Fruit fly (Drosophila melanogaster): ENCODE data around the gene Bdbt.

Bdbt gene

DNA sequence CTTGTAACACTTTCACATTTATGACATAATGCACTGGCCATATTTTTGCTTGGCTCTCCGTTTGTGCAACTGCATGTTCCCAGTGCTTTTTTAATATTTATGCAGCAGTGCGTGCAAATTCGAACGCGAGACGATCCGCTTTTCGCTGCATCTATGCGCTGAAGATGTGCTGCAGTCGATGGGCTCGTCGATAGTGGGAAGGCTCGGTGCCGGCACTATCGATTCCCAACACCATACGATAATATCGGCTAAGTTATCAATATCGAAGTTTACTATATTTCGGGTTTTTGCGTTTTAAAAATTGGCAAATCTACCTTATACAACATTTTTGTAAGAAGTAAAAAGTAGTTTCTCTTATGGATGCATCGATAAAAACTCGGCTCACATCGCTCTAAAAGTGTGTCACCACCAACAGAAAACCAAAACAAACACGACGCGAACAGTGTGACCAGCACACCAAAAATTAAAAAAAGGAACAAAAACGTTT lies 21.0 kb downstream of the Bdbt start, which contains the start of gene RhoGAP93B (continued):
- TF ChIP-seq CG4424 (GFP tag; optimal IDR thresholded peaks at IDR 0.05) = peak; percentile 78
- TF ChIP-seq CG13775 (GFP tag; optimal IDR thresholded peaks at IDR 0.05) = peak; percentile 90
- TF ChIP-seq CG30431 (GFP tag; optimal IDR thresholded peaks at IDR 0.05) = peak; percentile 39
- TF ChIP-seq gcm (GFP tag; optimal IDR thresholded peaks at IDR 0.05) = peak; percentile 60
- peak; percentile 99 for TF ChIP-seq unc-4 (GFP tag; IDR thresholded peaks at IDR 0.05; ENCODE audit: partially characterized antibody)
- no peak for TF ChIP-seq Deaf1 (tag; optimal IDR thresholded peaks at IDR 0.05)
- peak; percentile 95 for TF ChIP-seq HLH54F (GFP tag; optimal IDR thresholded peaks at IDR 0.05)
- peak; percentile 89 for TF ChIP-seq ttk (GFP tag; IDR thresholded peaks at IDR 0.05)
- peak; percentile 94 for TF ChIP-seq CG11456 (GFP tag; IDR thresholded peaks at IDR 0.05)
- TF ChIP-seq Sox100B (GFP tag; optimal IDR thresholded peaks at IDR 0.05) = no peak
- TF ChIP-seq CG8089 (GFP tag; optimal IDR thresholded peaks at IDR 0.05) = peak; percentile 69
- peak; percentile 94 for TF ChIP-seq CG4404 (GFP tag; IDR thresholded peaks at IDR 0.05)
- peak; percentile 61 for TF ChIP-seq wdn (GFP tag; IDR thresholded peaks at IDR 0.05)
- TF ChIP-seq twi (tag; optimal IDR thresholded peaks at IDR 0.05) = peak; percentile 54
- peak; percentile 76 for TF ChIP-seq Hsf (GFP tag; optimal IDR thresholded peaks at IDR 0.05)
- TF ChIP-seq Mes4 (GFP tag; optimal IDR thresholded peaks at IDR 0.05) = peak; percentile 81
- TF ChIP-seq CG15601 (tag; optimal IDR thresholded peaks at IDR 0.05) = peak; percentile 78
- TF ChIP-seq dmrt11E (tag; optimal IDR thresholded peaks at IDR 0.05) = peak; percentile 73
- TF ChIP-seq vfl (GFP tag; optimal IDR thresholded peaks at IDR 0.05) = no peak
- no peak for TF ChIP-seq CG2678 (tag; optimal IDR thresholded peaks at IDR 0.05)
- peak; percentile 84 for TF ChIP-seq Xbp1 (GFP tag; optimal IDR thresholded peaks at IDR 0.05)
- TF ChIP-seq grau (tag; optimal IDR thresholded peaks at IDR 0.05) = peak; percentile 78
- TF ChIP-seq mld (GFP tag; IDR thresholded peaks at IDR 0.05; ENCODE audit: partially characterized antibody) = peak; percentile 100
- TF ChIP-seq CG8359 (GFP tag; optimal IDR thresholded peaks at IDR 0.05; ENCODE audit: borderline replicate concordance) = no peak
- peak; percentile 74 for TF ChIP-seq crc (GFP tag; optimal IDR thresholded peaks at IDR 0.05)
- TF ChIP-seq knrl (GFP tag; IDR thresholded peaks at IDR 0.05; ENCODE audit: partially characterized antibody) = peak; percentile 100
- peak; percentile 35 for TF ChIP-seq CG6765 (GFP tag; optimal IDR thresholded peaks at IDR 0.05)
- TF ChIP-seq prd (optimal IDR thresholded peaks at IDR 0.05) = no peak
- TF ChIP-seq prd (GFP tag; IDR thresholded peaks at IDR 0.05) = peak; percentile 96
- TF ChIP-seq Elba2 (GFP tag; optimal IDR thresholded peaks at IDR 0.05) = peak; percentile 55
- peak; percentile 100 for TF ChIP-seq hb (GFP tag; IDR thresholded peaks at IDR 0.05; ENCODE audit: partially characterized antibody)
- TF ChIP-seq CG11696 (GFP tag; IDR thresholded peaks at IDR 0.05) = peak; percentile 44; the same call in 1 of the 2 replicates
- TF ChIP-seq Asciz (GFP tag; optimal IDR thresholded peaks at IDR 0.05) = no peak
- peak; percentile 85 for TF ChIP-seq Mrtf (GFP tag; IDR thresholded peaks at IDR 0.05)
- peak; percentile 69 for TF ChIP-seq CG33557 (GFP tag; optimal IDR thresholded peaks at IDR 0.05)
- peak; percentile 77 for TF ChIP-seq psq (GFP tag; optimal IDR thresholded peaks at IDR 0.05)
- no peak for TF ChIP-seq CG31388 (GFP tag; optimal IDR thresholded peaks at IDR 0.05)
- TF ChIP-seq Antp (GFP tag; optimal IDR thresholded peaks at IDR 0.05) = peak; percentile 81
- peak; percentile 53 for TF ChIP-seq Nf-YB (GFP tag; optimal IDR thresholded peaks at IDR 0.05)
- peak; percentile 7 for TF ChIP-seq ab (GFP tag; optimal IDR thresholded peaks at IDR 0.05)
- no peak for TF ChIP-seq gcm2 (GFP tag; optimal IDR thresholded peaks at IDR 0.05)
- TF ChIP-seq Lim3 (GFP tag; IDR thresholded peaks at IDR 0.05) = peak; percentile 79
- TF ChIP-seq corto (GFP tag; optimal IDR thresholded peaks at IDR 0.05) = no peak
- TF ChIP-seq Jarid2 (GFP tag; optimal IDR thresholded peaks at IDR 0.05) = peak; percentile 78
- TF ChIP-seq CG12769 (tag; optimal IDR thresholded peaks at IDR 0.05) = no peak
- peak; percentile 91 for TF ChIP-seq CG17186 (GFP tag; optimal IDR thresholded peaks at IDR 0.05)
- TF ChIP-seq zen2 (GFP tag; IDR thresholded peaks at IDR 0.05; ENCODE audit: partially characterized antibody) = peak; percentile 100
- TF ChIP-seq Dref (GFP tag; IDR thresholded peaks at IDR 0.05) = peak; percentile 88
- TF ChIP-seq CG9797 (GFP tag; optimal IDR thresholded peaks at IDR 0.05) = peak; percentile 90
- peak; percentile 57 for TF ChIP-seq CG12236 (GFP tag; optimal IDR thresholded peaks at IDR 0.05)
